Fruit fly (Drosophila melanogaster) whole organism, prepupa: ENCODE results near the gene qjt.

Experiments
- Blimp-1 ChIP-seq: fragments of 200-800 bp; sonication (Bioruptor generic); optimal IDR thresholded peaks from 3 replicates; lab custom pipeline; 2017; ENCODE audit warnings: missing biosample characterization, missing genetic modification characterization, mild to moderate bottlenecking, moderate library complexity, missing genetic modification reagents
- CG10631 ChIP-seq: fragments of 200-800 bp; sonication (Bioruptor generic); optimal IDR thresholded peaks from 2 replicates; lab custom pipeline; 2016; ENCODE audit warnings: missing biosample characterization, missing genetic modification characterization
- CG10669 ChIP-seq: fragments of 200-800 bp; sonication (Bioruptor generic); optimal IDR thresholded peaks from 3 replicates; lab custom pipeline; 2018; ENCODE audit warnings: missing biosample characterization, mild to moderate bottlenecking, missing genetic modification characterization, moderate library complexity
- CG11762 ChIP-seq: fragments of 200-800 bp; sonication (Bioruptor generic); optimal IDR thresholded peaks from 3 replicates; lab custom pipeline; 2016; ENCODE audit warnings: missing biosample characterization, missing genetic modification characterization; ENCODE audit not compliant: insufficient read depth
- CG15336 ChIP-seq: fragments of 200-800 bp; sonication (Bioruptor generic); IDR thresholded peaks from 2 replicates; pipeline ENCODE4 v1.3.6; 2022; ENCODE audit warnings: missing biosample characterization, missing genetic modification characterization
- CG16779 ChIP-seq: fragments of 200-800 bp; sonication (Bioruptor generic); optimal IDR thresholded peaks from 3 replicates; lab custom pipeline; 2017; ENCODE audit warnings: missing biosample characterization, mild to moderate bottlenecking, missing genetic modification characterization
- CG31627 ChIP-seq: fragments of 200-800 bp; sonication (Bioruptor generic); optimal IDR thresholded peaks from 3 replicates; lab custom pipeline; 2016; ENCODE audit warnings: missing biosample characterization, missing genetic modification characterization
- CG34406 ChIP-seq: fragments of 200-800 bp; sonication (Bioruptor generic); optimal IDR thresholded peaks from 3 replicates; lab custom pipeline; 2016; ENCODE audit warnings: missing biosample characterization, missing genetic modification characterization
- CG4318 ChIP-seq: fragments of 200-800 bp; sonication (Bioruptor generic); optimal IDR thresholded peaks from 3 replicates; lab custom pipeline; 2017; ENCODE audit warnings: missing biosample characterization, mild to moderate bottlenecking, missing genetic modification characterization
- CG6163 ChIP-seq: fragments of 200-800 bp; sonication (Bioruptor generic); IDR thresholded peaks from 3 replicates; pipeline ENCODE4 v1.3.6; 2022; ENCODE audit warnings: missing biosample characterization, missing genetic modification characterization
- CG6276 ChIP-seq: fragments of 200-800 bp; sonication (Bioruptor generic); optimal IDR thresholded peaks from 2 replicates; lab custom pipeline; 2017; ENCODE audit warnings: missing biosample characterization, mild to moderate bottlenecking, missing genetic modification characterization
- CG6792 ChIP-seq: fragments of 200-800 bp; sonication (Bioruptor generic); optimal IDR thresholded peaks from 3 replicates; lab custom pipeline; 2016; ENCODE audit warnings: missing biosample characterization, missing genetic modification characterization
- CG6808 ChIP-seq: fragments of 200-800 bp; sonication (Bioruptor generic); optimal IDR thresholded peaks from 3 replicates; lab custom pipeline; 2017; ENCODE audit warnings: missing biosample characterization, missing genetic modification characterization, mild to moderate bottlenecking, moderate library complexity, missing genetic modification reagents
- CG7368 ChIP-seq: fragments of 200-800 bp; sonication (Bioruptor generic); optimal IDR thresholded peaks from 3 replicates; lab custom pipeline; 2016; ENCODE audit warnings: missing biosample characterization, missing genetic modification characterization
- CG8119 ChIP-seq: fragments of 200-800 bp; sonication (Bioruptor generic); IDR thresholded peaks from 3 replicates; pipeline ENCODE4 v1.3.6; 2022; ENCODE audit warnings: missing biosample characterization, missing genetic modification characterization
- CG8632 ChIP-seq: fragments of 200-800 bp; sonication (Bioruptor generic); optimal IDR thresholded peaks from 3 replicates; lab custom pipeline; 2016; ENCODE audit warnings: missing biosample characterization, missing genetic modification characterization
- CG9139 ChIP-seq: fragments of 200-800 bp; sonication (Bioruptor generic); optimal IDR thresholded peaks from 3 replicates; lab custom pipeline; 2017; ENCODE audit warnings: missing biosample characterization, mild to moderate bottlenecking, missing genetic modification characterization
- Eip75B ChIP-seq: fragments of 200-800 bp; sonication (Bioruptor generic); optimal IDR thresholded peaks from 3 replicates; lab custom pipeline; 2016; ENCODE audit warnings: missing biosample characterization, missing genetic modification characterization
- Eip78C ChIP-seq: fragments of 200-800 bp; sonication (Bioruptor generic); peaks from one replicate; lab custom pipeline; 2016; ENCODE audit warnings: missing biosample characterization, missing genetic modification characterization
- Hr39 ChIP-seq: fragments of 200-800 bp; sonication (Bioruptor generic); optimal IDR thresholded peaks from 2 replicates; lab custom pipeline; 2016; ENCODE audit warnings: missing biosample characterization, missing genetic modification characterization
- Hr4 ChIP-seq: fragments of 200-800 bp; sonication (Bioruptor generic); optimal IDR thresholded peaks from 3 replicates; lab custom pipeline; 2016; ENCODE audit warnings: missing biosample characterization, missing genetic modification characterization
- Met ChIP-seq: fragments of 200-800 bp; sonication (Bioruptor generic); optimal IDR thresholded peaks from 3 replicates; lab custom pipeline; 2016; ENCODE audit warnings: missing biosample characterization, missing genetic modification characterization
- OdsH ChIP-seq: fragments of 200-800 bp; sonication (Bioruptor generic); optimal IDR thresholded peaks from 3 replicates; lab custom pipeline; 2016; ENCODE audit warnings: missing biosample characterization, missing genetic modification characterization
- Smox ChIP-seq: fragments of 200-800 bp; sonication (Bioruptor generic); optimal IDR thresholded peaks from 3 replicates; lab custom pipeline; 2016; ENCODE audit warnings: missing biosample characterization, missing genetic modification characterization
- Sox102F ChIP-seq: fragments of 200-800 bp; sonication (Bioruptor generic); optimal IDR thresholded peaks from 2 replicates; lab custom pipeline; 2016; ENCODE audit warnings: missing biosample characterization, mild to moderate bottlenecking, missing genetic modification characterization
- Sox14 ChIP-seq: fragments of 200-800 bp; sonication (Bioruptor generic); optimal IDR thresholded peaks from 3 replicates; lab custom pipeline; 2016; ENCODE audit warnings: missing biosample characterization, missing genetic modification characterization
- Sox15 ChIP-seq: fragments of 200-800 bp; sonication (Bioruptor generic); optimal IDR thresholded peaks from 3 replicates; lab custom pipeline; 2016; ENCODE audit warnings: missing biosample characterization, missing genetic modification characterization
- achi ChIP-seq: fragments of 200-800 bp; sonication (Bioruptor generic); optimal IDR thresholded peaks from 3 replicates; lab custom pipeline; 2016; ENCODE audit warnings: missing biosample characterization, missing genetic modification characterization
- cyc ChIP-seq: fragments of 200-800 bp; sonication (Bioruptor generic); optimal IDR thresholded peaks from 3 replicates; lab custom pipeline; 2016; ENCODE audit warnings: missing biosample characterization, missing genetic modification characterization
- dac ChIP-seq: fragments of 200-800 bp; sonication (Bioruptor generic); optimal IDR thresholded peaks from 2 replicates; lab custom pipeline; 2017; ENCODE audit warnings: missing biosample characterization, mild to moderate bottlenecking, missing genetic modification characterization
- dsx ChIP-seq: fragments of 200-800 bp; optimal IDR thresholded peaks from 3 replicates; lab custom pipeline; 2019; ENCODE audit warnings: missing biosample characterization, mild to moderate bottlenecking, missing genetic modification characterization, moderate library complexity; ENCODE audit not compliant: poor library complexity, severe bottlenecking
- eg ChIP-seq: fragments of 200-800 bp; sonication (Bioruptor generic); IDR thresholded peaks from 3 replicates; pipeline ENCODE4 v1.3.6; 2022; ENCODE audit warnings: missing biosample characterization, missing genetic modification characterization
- esn ChIP-seq: fragments of 200-800 bp; sonication (Bioruptor generic); optimal IDR thresholded peaks from 2 replicates; lab custom pipeline; 2016; ENCODE audit warnings: missing biosample characterization, mild to moderate bottlenecking, missing genetic modification characterization, moderate library complexity
- fd85E ChIP-seq: fragments of 200-800 bp; sonication (Bioruptor generic); optimal IDR thresholded peaks from 3 replicates; lab custom pipeline; 2016; ENCODE audit warnings: missing biosample characterization, missing genetic modification characterization
- fkh ChIP-seq: fragments of 200-800 bp; sonication (Bioruptor generic); optimal IDR thresholded peaks from 3 replicates; lab custom pipeline; 2017; ENCODE audit warnings: missing biosample characterization, mild to moderate bottlenecking, missing genetic modification characterization, moderate library complexity
- lz ChIP-seq: fragments of 200-800 bp; sonication (Bioruptor generic); optimal IDR thresholded peaks from 3 replicates; lab custom pipeline; 2016; ENCODE audit warnings: missing biosample characterization, missing genetic modification characterization
- salr ChIP-seq, 2 experiments: fragments of 200-800 bp; sonication (Bioruptor generic); optimal IDR thresholded peaks; 3 replicates each; lab custom pipeline; 2016 to 2018; ENCODE audit warnings: missing biosample characterization in 2 of 2, missing genetic modification characterization in 2 of 2, mild to moderate bottlenecking in 1 of 2
- spab ChIP-seq: fragments of 200-800 bp; sonication (Bioruptor generic); optimal IDR thresholded peaks from 2 replicates; lab custom pipeline; 2017; ENCODE audit warnings: missing biosample characterization, mild to moderate bottlenecking, missing genetic modification characterization, missing genetic modification reagents
- ss ChIP-seq, 2 experiments: fragments of 200-800 bp; sonication (Bioruptor generic); optimal IDR thresholded peaks; 2 replicates in 1 of 2; 3 replicates in 1 of 2; lab custom pipeline; 2017 to 2018; ENCODE audit warnings: mild to moderate bottlenecking in 2 of 2, missing biosample characterization in 2 of 2, missing genetic modification characterization in 2 of 2, moderate library complexity in 1 of 2
- svp ChIP-seq: fragments of 200-800 bp; sonication (Bioruptor generic); peaks from one replicate; lab custom pipeline; 2016; ENCODE audit warnings: missing biosample characterization, missing genetic modification characterization
- topi ChIP-seq: fragments of 200-800 bp; sonication (Bioruptor generic); optimal IDR thresholded peaks from 3 replicates; lab custom pipeline; 2016; ENCODE audit warnings: missing biosample characterization, missing genetic modification characterization
- vri ChIP-seq: fragments of 200-800 bp; sonication (Bioruptor generic); optimal IDR thresholded peaks from 3 replicates; lab custom pipeline; 2016; ENCODE audit warnings: missing biosample characterization, mild to moderate bottlenecking, missing genetic modification characterization

Gene qjt

DNA sequence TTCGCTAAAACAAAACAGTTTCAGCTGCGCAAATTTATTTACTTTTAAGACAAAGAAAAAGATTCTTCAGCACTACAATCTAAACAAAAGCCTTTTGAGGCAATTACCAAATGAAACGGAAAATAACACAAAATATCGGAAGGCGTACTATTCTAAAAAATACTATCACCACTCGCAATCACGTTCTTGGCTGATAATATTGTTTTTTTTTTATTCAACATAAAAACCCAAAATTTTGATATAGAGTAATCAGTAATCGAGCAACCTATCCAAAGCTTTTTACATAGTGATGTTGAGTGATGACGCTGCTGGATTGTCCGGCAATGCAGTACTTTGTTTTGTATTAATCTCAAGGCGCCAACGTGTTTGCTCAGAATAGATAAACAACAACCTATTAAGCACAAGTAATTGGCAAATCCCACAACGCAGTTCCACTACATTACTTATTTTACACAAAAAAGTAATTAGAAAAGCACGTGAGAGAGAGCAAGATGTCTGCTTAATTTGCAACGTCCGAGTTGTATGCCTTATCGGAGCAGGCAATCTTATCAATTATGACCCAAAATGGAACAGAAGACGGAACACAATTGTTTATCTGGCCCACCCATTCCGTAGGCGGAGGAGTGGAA is 47.8 kb upstream of the qjt start (continued):
- TF ChIP-seq CG6792 (GFP tag; lab: Kevin White, UChicago) = no peak
- no peak for TF ChIP-seq Blimp-1
- no peak for TF ChIP-seq cyc (GFP tag; lab: Kevin White, UChicago)
- peak; percentile 29 for TF ChIP-seq vri (GFP tag; lab: Kevin White, UChicago)
- no peak for TF ChIP-seq CG6808 (GFP tag; lab: Kevin White, UChicago)
- no peak for TF ChIP-seq CG7368 (GFP tag; lab: Kevin White, UChicago)
- no peak for TF ChIP-seq salr (GFP tag; optimal IDR thresholded peaks at IDR 0.05; lab: Kevin White, UChicago)
- peak; percentile 1 for TF ChIP-seq Smox (GFP tag; lab: Kevin White, UChicago)
- TF ChIP-seq Sox15 (GFP tag; lab: Kevin White, UChicago) = no peak
- no peak for TF ChIP-seq CG34406
- TF ChIP-seq CG31627 (GFP tag; lab: Kevin White, UChicago) = peak; percentile 7
- no peak for TF ChIP-seq dsx (GFP tag; lab: Kevin White, UChicago)
- peak; percentile 26 for TF ChIP-seq CG10631 (GFP tag; lab: Kevin White, UChicago)
- no peak for TF ChIP-seq CG10669 (GFP tag; lab: Kevin White, UChicago)
- peak; percentile 29 for TF ChIP-seq Met (GFP tag; lab: Kevin White, UChicago)
- no peak for TF ChIP-seq fd85E (GFP tag; lab: Kevin White, UChicago)
- TF ChIP-seq CG4318 (GFP tag; lab: Kevin White, UChicago) = no peak
- peak; percentile 27; the same call in 1 of the 2 replicates for TF ChIP-seq CG15336 (GFP tag; lab: Robert Waterston, UW)
- peak; percentile 85 for TF ChIP-seq Eip78C (GFP tag; lab: Kevin White, UChicago)
- TF ChIP-seq Sox14 (GFP tag; lab: Kevin White, UChicago) = peak; percentile 37
- no peak for TF ChIP-seq svp
- peak; percentile 39 for TF ChIP-seq Hr4 (GFP tag; lab: Kevin White, UChicago)

DNA sequence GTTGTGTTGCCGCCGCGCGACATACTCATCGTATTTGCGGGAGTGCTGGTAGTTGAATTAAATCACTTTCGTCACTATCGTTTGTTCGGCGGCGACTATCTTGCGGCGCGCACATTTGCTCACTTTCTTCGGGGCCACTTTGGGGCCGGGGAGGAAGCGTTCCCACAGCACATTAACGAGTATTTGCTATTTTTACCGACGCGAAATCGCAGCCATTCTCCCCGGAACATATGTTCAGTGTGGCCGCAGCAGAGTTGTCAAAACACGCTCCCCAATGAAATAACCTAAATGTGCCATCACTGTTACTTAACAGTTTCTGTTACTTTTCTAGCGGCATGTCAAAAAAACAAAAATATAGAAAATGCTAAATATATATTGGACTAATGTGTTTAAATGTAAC is 45.9 kb upstream of the qjt start, which contains the start of gene frc:
frc (minus strand) TSS at position 244 of the 400 bp plus-strand sequence.
- TF ChIP-seq CG15336 (GFP tag; lab: Robert Waterston, UW) (0 out of 2 replicates have a peak, but pooled peaks have one; percentile 24), CG10631 (GFP tag; lab: Kevin White, UChicago) (no peak), CG8119 (GFP tag; lab: Robert Waterston, UW) (0 out of 3 replicates have a peak, but pooled peaks have one; percentile 16), eg (GFP tag; lab: Robert Waterston, UW) (0 out of 3 replicates have a peak, but pooled peaks have one; percentile 13), ss (GFP tag; optimal IDR thresholded peaks at IDR 0.05; lab: Kevin White, UChicago) (peak in 1 of 2 experiments; percentile 21), CG4318 (GFP tag; lab: Kevin White, UChicago) (no peak), dsx (GFP tag; lab: Kevin White, UChicago) (peak; percentile 16), CG6163 (GFP tag; lab: Robert Waterston, UW) (no peak), OdsH (GFP tag; lab: Kevin White, UChicago) (no peak)

DNA sequence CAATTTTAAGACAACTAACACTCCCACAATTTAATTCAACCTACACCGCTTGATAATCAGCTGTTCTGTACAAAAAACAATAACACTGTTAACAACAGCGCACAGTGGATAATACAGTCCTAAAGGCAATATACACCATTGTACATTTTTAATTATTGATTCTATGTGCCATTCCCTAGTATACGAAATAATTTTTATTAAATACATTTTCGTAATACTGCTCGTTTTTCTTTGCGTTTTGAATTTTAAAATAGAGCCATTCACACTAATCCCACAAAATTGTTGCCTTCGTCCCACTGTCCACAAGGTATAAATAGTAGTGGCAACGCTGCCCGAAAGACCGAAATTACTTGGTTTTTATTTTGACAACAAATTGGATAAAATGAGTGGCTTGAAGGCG is 45.3 kb upstream of the qjt start, which contains the start of the genes Coq4 and CG32176:
Coq4 (minus strand) TSS at position 67 of the 400 bp plus-strand sequence.
CG32176 (plus strand) TSS at position 314 of the 400 bp plus-strand sequence.
- TF ChIP-seq CG8119 (GFP tag; lab: Robert Waterston, UW) = peak; percentile 93
- TF ChIP-seq fkh = peak; percentile 79
- TF ChIP-seq CG6808 (GFP tag; lab: Kevin White, UChicago) = peak; percentile 86
- peak; percentile 93 for TF ChIP-seq dac (GFP tag; lab: Kevin White, UChicago)
- peak; percentile 98 for TF ChIP-seq CG10631 (GFP tag; lab: Kevin White, UChicago)
- TF ChIP-seq CG6163 (GFP tag; lab: Robert Waterston, UW) = peak; percentile 97
- TF ChIP-seq CG34406 = peak; percentile 96
- peak; percentile 89 for TF ChIP-seq CG6276
- TF ChIP-seq salr (GFP tag; optimal IDR thresholded peaks at IDR 0.05; lab: Kevin White, UChicago) = peak; percentile 93 to 95
- TF ChIP-seq CG6792 (GFP tag; lab: Kevin White, UChicago) = peak; percentile 97
- peak; percentile 77 to 89 for TF ChIP-seq ss (GFP tag; optimal IDR thresholded peaks at IDR 0.05; lab: Kevin White, UChicago)
- TF ChIP-seq CG11762 (GFP tag; lab: Kevin White, UChicago) = peak; percentile 97
- peak; percentile 99 for TF ChIP-seq Eip78C (GFP tag; lab: Kevin White, UChicago)
- peak; percentile 97 for TF ChIP-seq topi (GFP tag; lab: Kevin White, UChicago)
- peak; percentile 99 for TF ChIP-seq Hr39 (GFP tag; lab: Kevin White, UChicago)
- peak; percentile 96 for TF ChIP-seq CG7368 (GFP tag; lab: Kevin White, UChicago)
- peak; percentile 90 for TF ChIP-seq dsx (GFP tag; lab: Kevin White, UChicago)
- peak; percentile 97 for TF ChIP-seq Eip75B (GFP tag; lab: Kevin White, UChicago)
- TF ChIP-seq achi = peak; percentile 96
- TF ChIP-seq CG9139 = peak; percentile 82
- TF ChIP-seq esn (GFP tag; lab: Kevin White, UChicago) = peak; percentile 99
- peak; percentile 98 for TF ChIP-seq Sox102F (GFP tag; lab: Kevin White, UChicago)
- TF ChIP-seq CG8632 (GFP tag; lab: Kevin White, UChicago) = peak; percentile 94
- peak; percentile 83 for TF ChIP-seq CG16779 (tag; lab: Kevin White, UChicago)
- TF ChIP-seq fd85E (GFP tag; lab: Kevin White, UChicago) = peak; percentile 94
- peak; percentile 99 for TF ChIP-seq svp
- TF ChIP-seq spab (GFP tag; lab: Kevin White, UChicago) = peak; percentile 86
- peak; percentile 99 for TF ChIP-seq CG31627 (GFP tag; lab: Kevin White, UChicago)
- peak; percentile 98 for TF ChIP-seq lz (GFP tag; lab: Kevin White, UChicago)
- peak; percentile 94 for TF ChIP-seq CG15336 (GFP tag; lab: Robert Waterston, UW)
- TF ChIP-seq Sox15 (GFP tag; lab: Kevin White, UChicago) = peak; percentile 97
